Fruit fly (Drosophila melanogaster): ENCODE data around the gene CG42304.
A peak's percentile ranks its signal among the peaks of the same experiment; 100 is the strongest.

The CG42304 gene

DNA sequence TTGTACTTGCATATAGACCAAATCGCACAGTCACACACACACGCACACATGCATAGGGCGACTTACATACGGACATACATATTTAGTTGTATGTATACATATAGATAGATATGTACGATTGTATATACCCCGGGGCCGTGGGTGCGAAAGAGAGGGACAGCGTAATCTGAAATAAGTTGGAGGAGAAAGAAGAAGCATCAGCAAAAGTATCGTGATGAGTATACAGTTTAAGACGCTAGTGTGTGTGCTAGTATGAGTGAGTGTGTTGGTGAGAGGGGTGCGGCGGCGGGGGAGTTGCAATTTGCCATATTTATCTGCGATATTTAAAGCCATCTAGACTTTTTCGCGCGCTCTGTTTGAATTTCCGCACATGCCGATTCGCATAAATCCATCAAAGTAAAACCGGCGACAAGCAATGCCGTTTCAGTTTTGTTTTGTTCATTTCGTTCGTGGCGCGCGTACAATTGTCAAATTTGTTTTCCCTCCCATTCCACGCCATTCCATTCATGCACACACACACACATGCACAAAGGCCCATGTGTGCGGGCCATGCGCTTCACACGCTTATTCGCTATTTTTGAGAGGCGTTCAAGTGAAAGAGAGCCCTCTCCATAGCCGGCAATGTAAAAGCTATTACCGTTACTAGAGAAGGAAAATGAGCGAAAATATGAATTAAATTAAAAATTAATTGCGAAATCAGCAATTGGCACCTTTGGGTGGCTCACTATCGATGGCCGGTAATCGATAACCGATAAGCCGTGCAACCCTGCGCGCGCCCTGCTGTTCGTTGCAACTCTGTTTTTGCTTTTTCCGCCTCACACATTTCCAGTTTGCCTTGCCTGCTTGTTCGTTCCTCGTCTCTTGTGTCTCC lies 16.7 kb upstream of the CG42304 start (continued):
- peak; percentile 50; the same call in 1 of the 3 replicates for TF ChIP-seq C15 (GFP tag; IDR thresholded peaks at IDR 0.05)
- no peak for TF ChIP-seq h (optimal IDR thresholded peaks at IDR 0.05)
- TF ChIP-seq CG17568 (GFP tag; optimal IDR thresholded peaks at IDR 0.05), result peak; percentile 80
- peak; percentile 86 for TF ChIP-seq nau (GFP tag; optimal IDR thresholded peaks at IDR 0.05)
- TF ChIP-seq seq (GFP tag; IDR thresholded peaks at IDR 0.05), result peak; percentile 56; the same call in 1 of the 2 replicates
- no peak for TF ChIP-seq Ravus (GFP tag; IDR thresholded peaks at IDR 0.05)
- peak; percentile 88 for TF ChIP-seq CG11723 (GFP tag; optimal IDR thresholded peaks at IDR 0.05)
- TF ChIP-seq CG10543 (GFP tag; optimal IDR thresholded peaks at IDR 0.05), result peak; percentile 96
- TF ChIP-seq CG13894 (tag; optimal IDR thresholded peaks at IDR 0.05), result peak; percentile 55
- TF ChIP-seq Ets65A (GFP tag), result peak; percentile 98
- peak; percentile 68 for TF ChIP-seq CG9437 (GFP tag; optimal IDR thresholded peaks at IDR 0.05)
- TF ChIP-seq CG2889 (GFP tag; IDR thresholded peaks at IDR 0.05), result no peak
- TF ChIP-seq onecut (GFP tag; IDR thresholded peaks at IDR 0.05), result peak; percentile 85
- TF ChIP-seq CG12299 (tag; optimal IDR thresholded peaks at IDR 0.05), result peak; percentile 67
- peak; percentile 60 for TF ChIP-seq CG7556 (GFP tag; optimal IDR thresholded peaks at IDR 0.05)
- TF ChIP-seq CG1832 (GFP tag; optimal IDR thresholded peaks at IDR 0.05), result peak; percentile 42
- TF ChIP-seq pho (GFP tag; optimal IDR thresholded peaks at IDR 0.05), result peak; percentile 82
- peak; percentile 70 for TF ChIP-seq grn (GFP tag; optimal IDR thresholded peaks at IDR 0.05)
- TF ChIP-seq Nf-YB (GFP tag; optimal IDR thresholded peaks at IDR 0.05), result peak; percentile 54
- peak; percentile 74 for TF ChIP-seq CG31365 (tag; optimal IDR thresholded peaks at IDR 0.05)
- TF ChIP-seq CG1603 (tag; optimal IDR thresholded peaks at IDR 0.05), result peak; percentile 88
- peak; percentile 67; the same call in 2 of the 3 replicates for TF ChIP-seq Optix (GFP tag; IDR thresholded peaks at IDR 0.05)
- peak; percentile 40 for TF ChIP-seq CG4820 (GFP tag; optimal IDR thresholded peaks at IDR 0.05)
- peak; percentile 80 for TF ChIP-seq ttk (GFP tag; IDR thresholded peaks at IDR 0.05)
- TF ChIP-seq pnt (GFP tag; optimal IDR thresholded peaks at IDR 0.05), result peak; percentile 12
- TF ChIP-seq CG3838 (GFP tag; optimal IDR thresholded peaks at IDR 0.05), result peak; percentile 46
- peak; percentile 73 for TF ChIP-seq NC2α (GFP tag; optimal IDR thresholded peaks at IDR 0.05)
- TF ChIP-seq ewg (GFP tag; optimal IDR thresholded peaks at IDR 0.05), result peak; percentile 90
- no peak for TF ChIP-seq jing (GFP tag; optimal IDR thresholded peaks at IDR 0.05)
- TF ChIP-seq ash1 (GFP tag; optimal IDR thresholded peaks at IDR 0.05), result peak; percentile 90
- peak; percentile 63 for TF ChIP-seq tna (GFP tag; IDR thresholded peaks at IDR 0.05; ENCODE audit: partially characterized antibody)
- TF ChIP-seq cg (GFP tag; optimal IDR thresholded peaks at IDR 0.05), result peak; percentile 89
- TF ChIP-seq yki (optimal IDR thresholded peaks at IDR 0.05), result no peak
- TF ChIP-seq so (GFP tag; IDR thresholded peaks at IDR 0.05), result peak; percentile 86; the same call in 2 of the 3 replicates
- TF ChIP-seq CG11085 (GFP tag; IDR thresholded peaks at IDR 0.05), result peak; percentile 79
- 0 out of 2 replicates have a peak, but pooled peaks have one; percentile 14 for TF ChIP-seq CG10959 (GFP tag; IDR thresholded peaks at IDR 0.05)
- TF ChIP-seq otp (GFP tag; IDR thresholded peaks at IDR 0.05), result peak; percentile 91
- peak; percentile 88 for TF ChIP-seq Rfx (GFP tag; IDR thresholded peaks at IDR 0.05)
- TF ChIP-seq CG42726 (GFP tag; IDR thresholded peaks at IDR 0.05; ENCODE audit: partially characterized antibody), result peak; percentile 50; the same call in 1 of the 2 replicates
- no peak for TF ChIP-seq Hr39 (optimal IDR thresholded peaks at IDR 0.05)
- peak; percentile 74 for TF ChIP-seq nom (GFP tag; optimal IDR thresholded peaks at IDR 0.05)
- TF ChIP-seq Abd-B (GFP tag; optimal IDR thresholded peaks at IDR 0.05), result no peak
- peak; percentile 68 for TF ChIP-seq CG10654 (GFP tag; optimal IDR thresholded peaks at IDR 0.05)
- TF ChIP-seq sob (GFP tag; IDR thresholded peaks at IDR 0.05), result peak; percentile 86
- peak; percentile 94 for TF ChIP-seq MTF-1 (GFP tag; optimal IDR thresholded peaks at IDR 0.05; ENCODE audit: borderline replicate concordance)
- 0 out of 4 replicates have a peak, but pooled peaks have one; percentile 33 for TF ChIP-seq Gug (GFP tag; IDR thresholded peaks at IDR 0.05)
- TF ChIP-seq CG7987 (GFP tag; optimal IDR thresholded peaks at IDR 0.05), result peak; percentile 91
- peak; percentile 71 for TF ChIP-seq nerfin-1 (tag; optimal IDR thresholded peaks at IDR 0.05)
- TF ChIP-seq CG8388 (GFP tag; optimal IDR thresholded peaks at IDR 0.05), result peak; percentile 75

All from whole organism, embryonic.